Worm (Caenorhabditis elegans) whole organism, L4/young adult: ENCODE data around the gene col-84.

Source experiments
- W03F9.2 ChIP-seq: fragments of 150-350 bp; optimal IDR thresholded peaks from 2 replicates; lab custom pipeline; 2014; ENCODE audit warnings: missing biosample characterization, missing genetic modification characterization
- dao-5 ChIP-seq: sonication (generic microtip); optimal IDR thresholded peaks from 2 replicates; lab custom pipeline; 2016; ENCODE audit warnings: missing genotype, missing genetic modification characterization, moderate library complexity, missing compliant biosample characterization
- him-1 ChIP-seq: sonication (generic microtip); optimal IDR thresholded peaks from 2 replicates; lab custom pipeline; 2016; ENCODE audit warnings: missing genotype, missing genetic modification reagents, missing genetic modification characterization, missing compliant biosample characterization

col-84 gene

ce11 chrII:11880456-11881353 is 12.4 kb downstream of the col-84 start:
- no peak for TF ChIP-seq dao-5 (tag; lab: Kevin White, UChicago)
- TF ChIP-seq him-1 = no peak
- TF ChIP-seq W03F9.2 = no peak

ce11 chrII:11883648-11884047 is 15.3 kb downstream of the col-84 start, which contains the start of gene ZK930.6:
TSS of gene ZK930.6 (plus strand) at chrII:11883948.
- TF ChIP-seq W03F9.2 (no peak), dao-5 (tag; lab: Kevin White, UChicago) (no peak), him-1 (no peak)

ce11 chrII:11887724-11888123 is 19.4 kb downstream of the col-84 start:
- TF ChIP-seq him-1 (no peak), dao-5 (tag; lab: Kevin White, UChicago) (no peak), W03F9.2 (no peak)

ce11 chrII:11888150-11888549 is 19.8 kb downstream of the col-84 start:
- TF ChIP-seq him-1 (no peak), dao-5 (tag; lab: Kevin White, UChicago) (no peak), W03F9.2 (no peak)

ce11 chrII:11889420-11890075 is 21.2 kb downstream of the col-84 start:
- TF ChIP-seq him-1 (no peak), W03F9.2 (no peak), dao-5 (tag; lab: Kevin White, UChicago) (no peak)

ce11 chrII:11890596-11890995 is 22.3 kb downstream of the col-84 start:
- TF ChIP-seq him-1 (no peak), dao-5 (tag; lab: Kevin White, UChicago) (no peak), W03F9.2 (no peak)

- no peak for TF ChIP-seq him-1
- TF ChIP-seq dao-5 (tag; lab: Kevin White, UChicago) = no peak
- no peak for TF ChIP-seq W03F9.2
Measured at ce11 chrII:11893323-11893722, 25.0 kb downstream of the col-84 start, which contains the start of gene ZK930.2. TSS of gene ZK930.2 (minus strand) at chrII:11893423.

- TF ChIP-seq him-1 (no peak), W03F9.2 (no peak), dao-5 (tag; lab: Kevin White, UChicago) (no peak)
Measured at ce11 chrII:11899761-11900160, 31.4 kb downstream of the col-84 start.

ce11 chrII:11901110-11901509 is 32.8 kb downstream of the col-84 start, which contains the start of gene vab-23:
TSS of gene vab-23 (minus strand) at chrII:11901210.
- no peak for TF ChIP-seq him-1
- TF ChIP-seq W03F9.2 = no peak
- no peak for TF ChIP-seq dao-5 (tag; lab: Kevin White, UChicago)

- TF ChIP-seq him-1 (no peak), dao-5 (tag; lab: Kevin White, UChicago) (no peak), W03F9.2 (no peak)
Measured at ce11 chrII:11902203-11902602, 33.9 kb downstream of the col-84 start.

ce11 chrII:11905023-11905422 is 36.7 kb downstream of the col-84 start:
- no peak for TF ChIP-seq him-1

ce11 chrII:11906217-11906616 is 37.9 kb downstream of the col-84 start, which contains the start of gene ZK930.4:
TSS of gene ZK930.4 (plus strand) at chrII:11906517.
- TF ChIP-seq him-1 (no peak), W03F9.2 (no peak), dao-5 (tag; lab: Kevin White, UChicago) (no peak)

ce11 chrII:11910569-11910968 is 42.2 kb downstream of the col-84 start:
- TF ChIP-seq him-1 = no peak
- TF ChIP-seq dao-5 (tag; lab: Kevin White, UChicago) = no peak
- TF ChIP-seq W03F9.2 = no peak

ce11 chrII:11914304-11914703 is 46.0 kb downstream of the col-84 start, which contains the start of gene ZK930.7:
TSS of gene ZK930.7 (plus strand) at chrII:11914604.
- TF ChIP-seq him-1 = no peak
- no peak for TF ChIP-seq W03F9.2
- no peak for TF ChIP-seq dao-5 (tag; lab: Kevin White, UChicago)
